Fruit fly (Drosophila melanogaster): Measurements from ENCODE around the gene CG14125.

Gene CG14125

DNA sequence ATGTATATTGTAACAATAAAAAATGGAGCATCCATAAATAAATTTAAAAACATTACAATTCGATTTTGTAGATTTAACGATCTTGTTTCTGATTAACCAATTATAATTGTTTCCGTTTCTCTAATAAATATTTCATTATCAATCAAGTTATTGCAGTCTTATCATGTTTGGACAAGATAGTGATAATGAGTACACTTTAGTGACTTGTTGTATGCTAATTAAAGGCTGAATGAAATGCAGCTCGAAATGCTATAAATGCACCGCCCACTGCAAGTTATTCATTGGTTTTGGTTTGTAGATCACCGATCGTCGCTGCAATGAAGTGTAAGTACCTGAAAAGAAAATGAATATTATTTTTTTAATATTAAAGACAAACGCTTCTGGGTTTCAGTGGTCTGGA lies at the start of gene CG14125:
CG14125 (plus strand) TSS at position 301 of the 400 bp plus-strand sequence.
- TF ChIP-seq noc (tag; optimal IDR thresholded peaks at IDR 0.05) = no peak

DNA sequence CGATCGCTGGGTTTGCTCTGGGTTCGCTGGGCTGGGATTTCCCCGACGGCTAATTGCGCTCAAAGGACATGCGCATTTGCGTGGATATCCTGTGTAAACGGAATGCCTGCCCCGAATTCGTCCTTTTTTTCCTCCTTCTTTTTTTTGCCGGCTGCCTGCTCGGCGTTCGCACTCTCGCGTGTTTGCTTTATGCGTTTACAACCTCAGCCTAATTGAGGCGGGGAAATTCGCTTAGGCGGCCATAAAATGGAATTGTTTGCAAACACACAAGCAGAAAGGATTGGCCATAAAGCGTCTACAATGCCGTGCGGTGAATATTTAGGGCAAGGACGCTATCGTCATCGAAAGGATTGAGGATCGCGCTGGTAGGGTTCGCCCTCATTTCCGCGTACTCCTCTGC lies 49.3 kb upstream of the CG14125 start:
- TF ChIP-seq noc (tag; optimal IDR thresholded peaks at IDR 0.05) = no peak

DNA sequence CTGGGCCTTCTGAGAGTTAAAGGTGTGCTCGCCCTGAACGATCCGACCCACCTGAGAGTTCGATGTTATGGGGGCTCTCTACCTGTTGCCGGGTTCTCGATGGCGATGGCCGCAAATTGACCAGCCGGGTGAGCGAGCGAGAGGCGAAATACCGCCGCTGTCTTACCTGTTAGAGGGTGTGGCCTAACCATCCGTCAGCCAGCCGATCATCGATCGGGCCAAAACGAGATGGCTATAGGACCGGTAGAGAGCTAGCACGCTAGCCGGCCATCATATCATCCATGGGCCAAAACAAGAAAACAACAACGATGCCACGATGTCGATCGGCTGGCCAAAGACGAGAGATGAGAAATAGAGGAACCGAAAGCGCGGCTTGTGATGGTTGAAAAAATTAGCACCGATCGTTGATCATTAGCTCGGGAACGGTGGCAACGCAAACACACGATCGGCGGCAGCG lies 47.4 kb upstream of the CG14125 start, which contains the start of gene byn:
byn (plus strand) TSS at position 407 of the 457 bp plus-strand sequence.
- TF ChIP-seq noc (tag; optimal IDR thresholded peaks at IDR 0.05) = no peak

DNA sequence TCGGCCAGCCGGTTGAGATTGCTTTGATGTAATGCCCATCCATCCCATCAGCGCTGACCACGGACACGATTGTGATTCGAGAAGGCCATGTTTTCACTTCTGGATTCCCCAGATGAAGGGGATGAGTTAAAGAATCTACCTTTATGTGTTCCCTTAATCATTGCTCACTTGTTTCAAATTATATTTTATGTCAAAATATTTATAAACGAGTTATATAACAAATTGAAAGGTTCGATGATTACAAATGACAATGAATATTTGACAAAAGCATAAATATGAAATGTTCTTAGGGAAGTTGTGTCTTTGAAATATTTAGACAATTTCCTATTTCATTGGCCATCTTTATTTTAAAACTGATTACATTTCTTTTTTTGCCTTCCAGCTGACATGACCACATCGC lies 43.1 kb upstream of the CG14125 start:
- TF ChIP-seq noc (tag; optimal IDR thresholded peaks at IDR 0.05) = no peak

DNA sequence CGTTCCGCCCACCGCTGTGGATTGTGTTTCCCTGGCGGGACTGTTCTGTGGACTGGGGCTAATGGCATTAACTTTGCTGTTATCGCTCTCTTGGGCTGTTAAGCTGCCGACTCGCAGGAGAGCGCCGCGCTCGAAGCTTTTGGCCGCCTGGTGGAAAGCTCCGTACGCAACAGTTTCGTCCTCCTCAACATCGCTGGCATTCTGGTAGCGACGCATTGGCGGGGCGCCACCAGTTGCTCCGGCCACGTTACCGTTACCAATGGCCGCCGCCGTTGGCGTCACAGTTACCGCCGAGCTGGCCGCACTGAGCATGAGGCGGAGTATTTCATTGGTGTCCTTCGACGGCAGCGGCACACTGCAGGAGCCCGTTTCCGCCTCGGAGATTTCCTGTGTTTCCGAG lies 37.4 kb upstream of the CG14125 start:
- no peak for TF ChIP-seq noc (tag; optimal IDR thresholded peaks at IDR 0.05)

DNA sequence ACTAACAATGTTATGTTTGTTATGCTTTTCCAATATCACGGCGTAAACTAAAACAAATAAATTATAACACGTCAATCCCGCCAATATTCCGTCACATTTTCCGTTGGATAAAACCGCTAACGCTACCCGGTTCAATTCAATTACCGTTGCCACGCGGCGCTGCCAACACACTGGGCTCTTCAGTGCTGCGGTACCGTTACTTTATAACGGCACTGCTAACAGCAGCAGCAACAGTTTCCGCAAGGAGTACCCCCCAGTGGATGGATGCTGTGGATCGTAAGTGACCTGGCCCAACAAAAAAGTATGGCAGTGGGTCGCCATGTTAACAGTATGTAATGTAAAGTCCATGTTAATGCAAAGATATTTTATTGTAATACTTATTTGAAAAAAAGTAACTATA lies 36.0 kb upstream of the CG14125 start, which contains the start of gene CG44837:
CG44837 (minus strand) TSS at position 157 of the 400 bp plus-strand sequence.
- TF ChIP-seq noc (tag; optimal IDR thresholded peaks at IDR 0.05) = no peak

DNA sequence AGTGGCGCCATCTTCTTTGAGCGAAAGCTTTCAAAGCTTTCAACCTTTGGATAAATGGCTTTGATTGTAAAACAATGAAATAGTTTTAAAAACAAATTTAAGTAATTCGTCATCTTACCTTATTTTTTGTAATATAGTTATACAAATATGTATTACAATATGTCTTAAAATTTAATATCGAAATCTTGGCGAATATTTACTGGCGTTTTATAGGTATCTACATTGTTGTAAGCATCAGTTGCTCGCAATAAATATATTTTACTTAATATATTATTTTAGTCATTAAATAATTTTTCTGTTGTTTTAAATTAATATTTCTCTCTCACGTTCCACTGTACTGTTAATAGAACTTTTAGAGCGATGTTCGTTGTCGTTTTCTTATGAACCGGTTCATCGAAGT lies 33.1 kb upstream of the CG14125 start, which contains the start of gene Rpt4R:
Rpt4R (plus strand) TSS at position 301 of the 400 bp plus-strand sequence.
- TF ChIP-seq noc (tag; optimal IDR thresholded peaks at IDR 0.05) = no peak

DNA sequence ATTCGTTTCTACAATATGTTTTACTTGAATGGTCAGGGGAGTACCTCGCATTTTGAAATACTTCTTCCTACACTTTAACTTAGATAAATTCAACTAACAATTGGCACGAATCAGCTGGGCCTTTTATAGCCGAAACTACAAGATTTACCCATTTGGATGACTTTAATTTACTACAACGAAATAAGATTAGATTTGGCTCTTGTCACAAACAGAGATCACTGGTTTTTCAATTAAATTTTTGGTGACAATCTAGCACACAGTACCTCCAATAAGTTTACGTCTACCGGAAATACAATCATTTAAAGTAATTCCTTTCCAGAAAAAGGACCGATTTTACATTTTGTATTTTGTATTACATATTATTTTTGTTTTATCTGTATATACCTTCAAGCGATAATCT lies 30.0 kb upstream of the CG14125 start, which contains the start of gene CG5883:
CG5883 (minus strand) TSS at position 101 of the 400 bp plus-strand sequence.
- no peak for TF ChIP-seq noc (tag; optimal IDR thresholded peaks at IDR 0.05)

DNA sequence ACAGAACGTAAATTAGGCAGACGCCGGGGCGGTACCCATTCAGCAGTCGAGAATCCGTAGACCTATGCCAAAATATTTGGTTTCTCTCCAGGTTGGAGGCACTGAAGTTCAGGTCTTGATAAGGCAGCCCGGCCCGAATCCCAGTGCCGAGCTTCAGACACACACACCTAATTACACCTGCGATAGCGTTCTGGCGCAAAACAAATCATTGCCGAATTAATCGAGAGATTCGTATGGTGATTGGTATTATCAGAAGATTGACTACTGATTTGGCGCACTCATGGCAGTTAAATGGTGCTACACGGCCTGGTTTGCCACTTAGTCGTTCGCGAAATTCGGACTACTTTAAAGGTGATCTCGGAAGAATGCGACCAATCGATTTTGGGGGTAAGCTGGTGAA lies 27.3 kb upstream of the CG14125 start, which contains the start of gene CG7252:
CG7252 (plus strand) TSS at position 319 of the 400 bp plus-strand sequence.
- TF ChIP-seq noc (tag; optimal IDR thresholded peaks at IDR 0.05) = no peak

DNA sequence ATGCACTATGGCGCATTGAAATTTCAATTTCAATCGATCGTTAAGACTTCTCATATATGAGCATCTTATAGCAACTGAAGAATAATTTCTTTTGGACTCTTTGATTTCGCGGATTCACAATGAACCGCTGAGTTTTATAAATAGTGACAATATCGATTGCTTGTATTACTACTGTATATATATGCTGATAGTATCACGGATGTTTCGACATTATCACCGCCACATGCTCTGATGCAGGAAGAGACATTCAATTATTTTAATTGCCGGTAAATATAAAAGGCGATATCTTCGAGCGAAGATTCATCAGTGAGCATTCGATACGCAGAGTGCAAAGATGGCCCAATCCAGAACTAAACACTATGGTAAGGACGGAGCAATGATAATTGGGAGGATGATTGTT lies 25.2 kb upstream of the CG14125 start, which contains the start of gene CG17826:
CG17826 (plus strand) TSS at position 301 of the 400 bp plus-strand sequence.
- TF ChIP-seq noc (tag; optimal IDR thresholded peaks at IDR 0.05) = no peak

DNA sequence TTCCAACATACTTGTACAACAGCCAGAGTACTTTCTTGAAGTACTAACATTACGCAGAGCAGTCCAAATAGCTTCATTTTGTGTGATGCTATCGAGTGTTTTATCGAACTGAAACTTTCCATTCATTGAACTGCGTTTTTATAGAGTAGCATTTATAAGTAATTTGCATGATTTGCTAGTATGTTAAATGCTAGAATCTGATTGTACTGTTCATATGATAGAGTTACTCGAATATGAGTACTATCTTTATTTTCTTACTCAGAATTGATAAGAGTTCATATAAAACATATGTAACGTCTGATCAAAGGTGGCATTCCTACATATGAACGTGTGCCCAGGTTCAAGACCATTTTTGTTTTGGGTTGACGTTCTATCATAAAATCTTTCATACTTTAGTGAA lies 21.5 kb upstream of the CG14125 start, which contains the start of gene obst-G:
obst-G (minus strand) TSS at position 101 of the 400 bp plus-strand sequence.
- no peak for TF ChIP-seq noc (tag; optimal IDR thresholded peaks at IDR 0.05)

DNA sequence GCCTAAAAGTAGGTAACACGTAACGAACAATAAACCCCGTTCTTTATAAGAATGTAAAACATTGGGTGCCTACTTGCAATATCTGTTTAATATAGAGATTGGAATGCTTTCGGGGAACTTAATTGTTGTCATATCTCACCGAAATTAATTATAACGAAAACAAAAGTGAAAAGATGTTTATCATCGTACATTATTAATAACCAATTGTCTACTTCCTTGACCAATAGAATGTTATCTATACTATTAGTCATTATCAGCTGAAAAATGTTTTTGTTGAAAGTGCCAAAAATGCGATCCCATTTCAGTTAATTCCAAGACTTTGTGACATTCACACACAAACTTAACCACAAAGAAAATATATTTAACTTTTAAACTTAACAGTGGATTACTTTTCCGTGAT lies 20.9 kb upstream of the CG14125 start, which contains the start of gene CG7248:
CG7248 (plus strand) TSS at position 301 of the 400 bp plus-strand sequence.
- no peak for TF ChIP-seq noc (tag; optimal IDR thresholded peaks at IDR 0.05)

DNA sequence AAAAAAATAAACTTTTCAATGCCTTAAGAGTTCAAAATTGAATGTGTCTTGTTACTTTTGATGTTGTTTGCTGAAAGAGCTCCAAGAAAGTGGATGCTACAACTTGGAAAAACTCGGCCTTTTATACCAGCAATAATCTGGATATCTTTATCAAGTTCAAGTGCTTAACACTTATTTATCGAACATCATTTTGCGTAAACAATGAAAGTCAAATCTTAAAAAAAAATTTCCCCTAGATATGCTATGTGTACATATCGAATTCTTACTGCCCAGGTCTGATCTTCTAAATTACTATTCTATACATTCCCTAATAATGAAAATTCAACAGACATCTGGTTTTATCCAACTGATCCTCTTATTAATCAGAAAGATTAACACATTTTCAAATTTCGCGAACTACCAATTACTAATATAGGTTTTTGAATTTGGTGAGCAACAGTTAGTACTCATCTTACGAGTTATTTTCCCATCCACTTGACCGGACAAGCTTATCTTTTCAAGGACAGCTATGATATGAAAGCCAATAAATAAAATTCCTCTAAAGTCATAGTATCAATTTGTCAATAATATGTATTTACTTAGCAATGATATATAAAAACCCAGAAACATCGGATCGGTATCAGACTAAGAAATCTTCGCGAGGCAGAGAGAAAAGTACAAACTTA lies 16.9 kb upstream of the CG14125 start, which contains the start of the genes CG11570 and CG43294:
CG11570 (minus strand) TSS at position 101 of the 665 bp plus-strand sequence.
CG43294 (plus strand) TSS at position 615 of the 665 bp plus-strand sequence.
- TF ChIP-seq noc (tag; optimal IDR thresholded peaks at IDR 0.05) = no peak

DNA sequence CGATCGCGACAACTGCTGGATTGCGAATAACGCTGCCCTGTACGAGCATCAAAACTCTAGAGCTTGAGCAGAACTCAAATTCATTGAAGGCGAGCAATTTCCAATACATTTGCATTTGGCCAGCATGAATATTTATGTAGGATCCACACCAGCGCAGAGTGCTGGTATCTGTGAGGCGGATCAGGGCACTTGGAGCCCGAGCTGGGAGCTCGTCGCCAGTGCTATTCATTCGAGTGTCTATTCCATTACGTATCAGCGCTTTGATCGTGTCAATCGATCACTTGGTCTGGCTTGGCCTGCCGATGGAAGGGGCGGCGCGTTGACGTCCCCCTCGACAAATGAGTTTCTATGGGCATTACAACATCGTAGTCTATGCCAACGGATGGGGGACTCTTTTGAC lies 8.6 kb upstream of the CG14125 start, which contains the start of gene prc:
prc (minus strand) TSS at position 28 of the 400 bp plus-strand sequence.
- no peak for TF ChIP-seq noc (tag; optimal IDR thresholded peaks at IDR 0.05)

DNA sequence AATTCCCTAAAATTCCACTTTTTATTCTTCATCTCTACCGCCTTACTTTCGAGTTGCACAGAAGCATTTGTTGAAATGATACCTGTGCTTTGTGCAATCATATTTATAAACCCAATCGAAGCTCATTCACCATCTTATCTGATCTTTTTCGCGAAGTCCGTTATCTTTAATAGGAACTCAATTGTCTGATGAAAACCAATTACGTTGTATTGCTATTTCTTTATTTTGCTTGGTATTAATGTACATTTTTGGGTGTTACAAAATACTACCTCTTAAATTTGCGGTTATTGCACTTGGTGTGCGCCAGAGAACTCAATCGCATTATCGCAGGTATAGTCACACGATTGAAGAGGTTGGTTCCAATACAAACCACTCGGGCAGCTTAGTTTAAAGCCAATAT lies 1.8 kb upstream of the CG14125 start, which contains the start of gene Muc68E:
Muc68E (minus strand) TSS at position 101 of the 400 bp plus-strand sequence.
- TF ChIP-seq noc (tag; optimal IDR thresholded peaks at IDR 0.05) = no peak

DNA sequence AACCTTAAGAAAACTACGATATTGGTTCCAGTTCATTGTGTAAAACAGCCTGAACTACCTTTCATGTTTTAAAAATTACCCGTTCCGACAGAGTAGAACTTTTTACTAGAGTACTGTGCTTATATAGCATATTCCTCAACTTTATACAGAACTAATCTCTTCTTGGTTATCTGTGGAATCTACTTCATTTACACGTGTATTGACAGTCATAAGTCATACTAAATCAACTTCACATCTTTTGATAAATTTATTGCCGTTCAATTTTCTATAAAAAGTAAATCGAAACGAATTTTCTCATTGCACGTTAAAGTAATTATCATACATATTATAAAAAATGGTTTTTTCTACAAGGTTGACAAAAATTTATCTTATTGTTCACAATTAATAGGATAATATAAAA lies 1.0 kb upstream of the CG14125 start, which contains the start of gene CG42397:
CG42397 (minus strand) TSS at position 101 of the 400 bp plus-strand sequence.
- TF ChIP-seq noc (tag; optimal IDR thresholded peaks at IDR 0.05) = no peak

DNA sequence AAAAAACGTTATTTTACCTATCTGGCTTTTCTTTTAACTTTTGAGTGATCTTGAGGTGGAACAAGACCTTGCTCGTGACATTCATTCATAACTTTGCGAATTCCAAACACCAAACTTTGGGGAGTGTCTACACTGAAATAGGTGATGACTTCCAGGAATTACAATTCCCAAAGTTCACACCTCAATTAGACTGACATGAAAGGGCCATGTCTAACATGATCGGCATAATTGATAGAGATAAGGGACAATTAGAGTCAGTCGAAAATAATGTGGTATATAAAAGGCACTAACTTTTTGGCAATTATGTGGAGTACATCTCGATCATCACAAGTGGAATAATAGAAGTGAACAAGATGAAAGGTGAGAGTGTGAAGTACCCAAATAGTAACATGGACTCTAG lies 1.1 kb downstream of the CG14125 start, which contains the start of gene CG43896:
CG43896 (plus strand) TSS at position 301 of the 400 bp plus-strand sequence.
- TF ChIP-seq noc (tag; optimal IDR thresholded peaks at IDR 0.05) = no peak

Data from whole organism, larva.